Fruit fly (Drosophila melanogaster) whole organism, wandering third instar larva: ENCODE measurements around the gene Pop5.

Experiments used
- CG32264 ChIP-seq: fragments of 200-800 bp; sonication (Bioruptor generic); optimal IDR thresholded peaks from 2 replicates; lab custom pipeline; 2016; ENCODE audit warnings: missing biosample characterization, missing genetic modification characterization
- CG9705 ChIP-seq: fragments of 200-800 bp; sonication (Bioruptor generic); optimal IDR thresholded peaks from 2 replicates; lab custom pipeline; 2018; ENCODE audit warnings: missing biosample characterization, mild to moderate bottlenecking, missing genetic modification characterization
- CrebA ChIP-seq: fragments of 200-800 bp; sonication (Bioruptor generic); optimal IDR thresholded peaks from 2 replicates; lab custom pipeline; 2016; ENCODE audit warnings: missing biosample characterization, mild to moderate bottlenecking, missing genetic modification characterization, borderline replicate concordance
- Dif ChIP-seq: fragments of 200-275, 200-300 bp; sonication (Bioruptor generic); optimal IDR thresholded peaks from 2 replicates; lab custom pipeline; 2018; ENCODE audit warnings: missing biosample characterization, missing genetic modification characterization; ENCODE audit not compliant: partially characterized antibody
- Hr78 ChIP-seq: fragments of >200 bp; optimal IDR thresholded peaks from 2 replicates; lab custom pipeline; 2017; ENCODE audit warnings: missing biosample characterization, missing genetic modification characterization
- Hr83 ChIP-seq: fragments of 200-300 bp; sonication (Bioruptor generic); optimal IDR thresholded peaks from 2 replicates; lab custom pipeline; 2016; ENCODE audit warnings: missing biosample characterization, mild to moderate bottlenecking, missing genetic modification characterization, moderate library complexity; ENCODE audit not compliant: poor library complexity, severe bottlenecking
- Jra ChIP-seq: sonication (Bioruptor generic); optimal IDR thresholded peaks from 2 replicates; lab custom pipeline; 2016; ENCODE audit warnings: missing biosample characterization, missing genetic modification characterization
- Mio ChIP-seq: sonication (Bioruptor generic); optimal IDR thresholded peaks from 2 replicates; lab custom pipeline; 2016; ENCODE audit warnings: missing biosample characterization, missing genetic modification characterization
- Myc ChIP-seq: fragments of >200 bp; optimal IDR thresholded peaks from 2 replicates; lab custom pipeline; 2017
- N ChIP-seq: fragments of >200 bp; optimal IDR thresholded peaks from 2 replicates; lab custom pipeline; 2018; ENCODE audit warnings: missing biosample characterization, missing external identifiers, missing genetic modification characterization
- OdsH ChIP-seq: fragments of 200-800 bp; sonication (Bioruptor generic); optimal IDR thresholded peaks from 2 replicates; lab custom pipeline; 2016; ENCODE audit warnings: missing biosample characterization, mild to moderate bottlenecking, missing genetic modification characterization
- Rel ChIP-seq, 2 experiments: fragments of 200-800 bp; sonication (Bioruptor generic) in 1 of 2; optimal IDR thresholded peaks; 2 replicates in 1 of 2; 3 replicates in 1 of 2; lab custom pipeline; 2016 to 2019; ENCODE audit warnings: mild to moderate bottlenecking in 2 of 2, missing biosample characterization in 2 of 2, missing genetic modification characterization in 2 of 2, moderate library complexity in 1 of 2
- Vsx2 ChIP-seq: fragments of 200-300, 225-300 bp; sonication (Bioruptor generic); optimal IDR thresholded peaks from 2 replicates; lab custom pipeline; 2018; ENCODE audit warnings: missing biosample characterization, missing genetic modification characterization; ENCODE audit not compliant: partially characterized antibody
- br ChIP-seq: fragments of 200-800 bp; sonication (Bioruptor generic); optimal IDR thresholded peaks from 2 replicates; lab custom pipeline; 2016; ENCODE audit warnings: missing biosample characterization, missing genetic modification characterization
- dl ChIP-seq, 2 experiments: fragments of 175-275, 200-275 bp in 1 of 2; fragments of 200-275 bp in 1 of 2; sonication (Bioruptor generic); optimal IDR thresholded peaks; lab custom pipeline; 2018; ENCODE audit warnings: mild to moderate bottlenecking in 2 of 2, missing biosample characterization in 2 of 2, missing genetic modification characterization in 2 of 2, moderate library complexity in 2 of 2; ENCODE audit not compliant: partially characterized antibody in 2 of 2, insufficient read depth in 1 of 2
- dsf ChIP-seq: sonication (Bioruptor generic); optimal IDR thresholded peaks from 2 replicates; lab custom pipeline; 2016; ENCODE audit warnings: missing biosample characterization, missing genetic modification characterization, borderline replicate concordance
- ey ChIP-seq: fragments of 200-800 bp; sonication (Bioruptor generic); optimal IDR thresholded peaks from 2 replicates; lab custom pipeline; 2016; ENCODE audit warnings: missing biosample characterization, missing genetic modification characterization
- fru ChIP-seq: fragments of 200-800 bp; sonication (Bioruptor generic); optimal IDR thresholded peaks from 3 replicates; lab custom pipeline; 2016; ENCODE audit warnings: missing biosample characterization, mild to moderate bottlenecking, missing genetic modification characterization
- lola ChIP-seq: fragments of >200 bp; optimal IDR thresholded peaks from 2 replicates; lab custom pipeline; 2017; ENCODE audit warnings: missing biosample characterization, missing genetic modification characterization
- pan ChIP-seq: fragments of >200 bp; optimal IDR thresholded peaks from 2 replicates; lab custom pipeline; 2017
- rgr ChIP-seq: fragments of 200-800 bp; sonication (Bioruptor generic); optimal IDR thresholded peaks from 3 replicates; lab custom pipeline; 2016; ENCODE audit warnings: missing biosample characterization, mild to moderate bottlenecking, missing genetic modification characterization
- sage ChIP-seq: fragments of 200-800 bp; sonication (Bioruptor generic); optimal IDR thresholded peaks from 2 replicates; lab custom pipeline; 2016; ENCODE audit warnings: missing biosample characterization, mild to moderate bottlenecking, missing genetic modification characterization
- sv ChIP-seq: fragments of 200-800 bp; sonication (Bioruptor generic); optimal IDR thresholded peaks from 3 replicates; lab custom pipeline; 2016; ENCODE audit warnings: missing biosample characterization, missing genetic modification characterization
- tai ChIP-seq: sonication (Bioruptor generic); optimal IDR thresholded peaks from 2 replicates; lab custom pipeline; 2016; ENCODE audit warnings: missing biosample characterization, missing genetic modification characterization
- usp ChIP-seq: fragments of >200 bp; optimal IDR thresholded peaks from 2 replicates; lab custom pipeline; 2017; ENCODE audit warnings: missing biosample characterization, missing genetic modification characterization
- woc ChIP-seq: sonication (Bioruptor generic); optimal IDR thresholded peaks from 2 replicates; lab custom pipeline; 2016; ENCODE audit warnings: missing biosample characterization, mild to moderate bottlenecking, missing genetic modification characterization

Gene Pop5

DNA sequence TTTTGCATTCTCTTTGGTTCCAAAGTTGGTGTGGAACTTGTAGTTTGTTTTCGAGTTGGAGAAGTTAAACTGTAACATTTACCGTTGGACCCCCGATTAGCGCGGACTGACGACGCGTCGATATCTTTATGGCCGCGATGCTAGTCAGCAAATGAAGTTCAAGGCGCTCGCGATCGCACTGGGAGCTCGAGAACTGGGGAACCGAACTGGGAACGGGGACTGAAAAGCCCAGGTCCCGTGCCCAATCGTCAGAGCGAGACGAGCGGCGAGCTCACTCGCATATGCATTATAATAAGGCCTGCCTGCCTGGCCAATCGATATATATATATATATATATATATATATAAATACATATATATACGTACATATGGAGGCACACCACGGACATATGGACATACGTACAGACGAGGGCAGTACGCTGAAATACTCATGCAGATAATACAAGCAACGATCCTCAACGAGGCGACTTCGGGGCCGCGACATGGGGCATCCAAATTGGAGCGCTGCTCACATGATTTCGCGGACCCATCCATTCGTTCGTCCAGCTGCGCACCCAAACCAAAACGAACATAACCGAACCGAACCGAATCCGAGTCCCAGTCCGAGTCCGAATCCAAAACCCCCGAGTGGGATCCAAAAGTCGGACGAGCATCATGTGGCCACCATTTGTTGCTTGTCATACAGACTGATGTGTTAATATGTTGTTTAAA is 42.5 kb downstream of the Pop5 start:
- TF ChIP-seq N (GFP tag; lab: Kevin White, UChicago) (no peak), ey (GFP tag; lab: Kevin White, UChicago) (no peak), dsf (GFP tag; lab: Kevin White, UChicago) (no peak), woc (no peak), usp (GFP tag; lab: Kevin White, UChicago) (no peak), fru (GFP tag; lab: Kevin White, UChicago) (no peak), sage (GFP tag; lab: Kevin White, UChicago) (no peak), Hr83 (GFP tag; lab: Kevin White, UChicago) (peak; percentile 69), rgr (no peak), pan (lab: Kevin White, UChicago) (no peak), OdsH (GFP tag; lab: Kevin White, UChicago) (peak; percentile 10), tai (no peak), Rel (GFP tag; optimal IDR thresholded peaks at IDR 0.05; lab: Kevin White, UChicago) (peak; percentile 53), Rel (tag; optimal IDR thresholded peaks at IDR 0.05; lab: Kevin White, UChicago) (peak; percentile 85), lola (GFP tag; lab: Kevin White, UChicago) (no peak)

DNA sequence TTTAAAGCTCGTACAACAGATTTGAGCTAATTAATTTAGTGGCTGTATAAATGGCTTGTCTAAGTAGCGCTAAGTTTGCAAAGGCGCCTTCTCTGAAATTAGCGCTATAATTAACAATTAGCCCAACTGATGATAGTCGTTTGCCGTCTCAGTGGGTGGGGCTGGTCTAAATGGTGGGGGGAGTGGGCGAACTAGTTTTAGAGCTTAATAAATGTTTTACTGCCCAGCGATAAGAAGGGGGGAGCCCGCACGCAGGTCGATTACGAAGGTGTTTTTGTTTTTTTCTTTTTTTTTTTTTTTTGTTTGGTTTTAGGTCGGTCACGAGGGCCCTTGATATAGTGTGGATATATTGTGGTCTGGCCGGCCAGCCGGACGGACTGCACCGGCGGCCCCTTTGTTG is 43.8 kb downstream of the Pop5 start:
- TF ChIP-seq Mio (no peak), Rel (GFP tag; optimal IDR thresholded peaks at IDR 0.05; lab: Kevin White, UChicago) (no peak), Rel (tag; optimal IDR thresholded peaks at IDR 0.05; lab: Kevin White, UChicago) (peak; percentile 0)
- TF ChIP-seq, all 38 proteins: peak for 1

dm6 chr3L:17000289-17000688 is 44.5 kb downstream of the Pop5 start:
- TF ChIP-seq CG32264 (GFP tag; lab: Kevin White, UChicago) (no peak), Rel (GFP tag; optimal IDR thresholded peaks at IDR 0.05; lab: Kevin White, UChicago) (no peak), Rel (tag; optimal IDR thresholded peaks at IDR 0.05; lab: Kevin White, UChicago) (peak; percentile 43)
- TF ChIP-seq, all 38 proteins: peak for 1

DNA sequence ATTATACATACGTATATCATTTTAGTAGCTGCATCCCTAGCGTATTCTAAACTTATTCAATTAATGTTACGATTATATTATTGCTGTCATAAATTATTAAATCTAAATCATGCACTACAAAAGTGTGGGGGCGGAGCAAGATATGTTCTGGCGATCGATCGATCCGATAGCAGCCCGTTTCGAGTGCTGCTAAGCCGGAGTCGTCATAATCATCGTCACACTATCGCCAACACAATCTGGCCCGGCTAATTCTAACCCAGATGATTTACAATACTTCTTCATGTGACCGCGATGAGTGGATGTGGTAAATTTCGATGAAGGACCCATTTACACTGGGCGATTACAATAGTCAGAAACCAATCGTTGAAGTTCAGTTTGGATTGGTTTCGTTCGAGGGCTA is 50.0 kb downstream of the Pop5 start:
- TF ChIP-seq Jra (no peak), CG9705 (no peak), Vsx2 (GFP tag; lab: Kevin White, UChicago) (no peak), ey (GFP tag; lab: Kevin White, UChicago) (no peak), dl (GFP tag; optimal IDR thresholded peaks at IDR 0.05; lab: Kevin White, UChicago; ENCODE audit: insufficient read depth in 1 of 2, partially characterized antibody in 2 of 2) (no peak), CrebA (GFP tag; lab: Kevin White, UChicago) (no peak), Dif (GFP tag; lab: Kevin White, UChicago) (no peak), br (GFP tag; lab: Kevin White, UChicago) (no peak), CG32264 (GFP tag; lab: Kevin White, UChicago) (no peak), Myc (no peak), sv (no peak), dsf (GFP tag; lab: Kevin White, UChicago) (no peak), Mio (no peak), sage (GFP tag; lab: Kevin White, UChicago) (no peak), Hr83 (GFP tag; lab: Kevin White, UChicago) (no peak), Hr78 (GFP tag; lab: Kevin White, UChicago) (no peak), fru (GFP tag; lab: Kevin White, UChicago) (no peak)
- TF ChIP-seq, all 38 proteins: peak for 0
